In genomic region chrV:6230629-6231229, ce11 we compare ENCODE assay signal across 1 worm cellular context.
TF ChIP-seq lines count a peak whose summit lies in the region.

No protein-coding gene starts in this region.

TF ChIP-seq in whole organism, L1 larva, 84 proteins besides CTCF, POLR2A, EP300 and RAD21 (continued from another document):
- TF ChIP-seq mab-9 (GFP tag; IDR thresholded peaks at IDR 0.05; lab: Robert Waterston, UW) (no peak), lin-13 (GFP tag; optimal IDR thresholded peaks at IDR 0.05; lab: Kevin White, UChicago) (no peak), snpc-4 (tag; optimal IDR thresholded peaks at IDR 0.05; lab: Kevin White, UChicago) (no peak), unc-130 (tag; optimal IDR thresholded peaks at IDR 0.05; lab: Kevin White, UChicago) (no peak), lin-35 (GFP tag; optimal IDR thresholded peaks at IDR 0.05; lab: Kevin White, UChicago) (peak in 1 of 2 experiments; percentile 28), F16B12.6 (tag; optimal IDR thresholded peaks at IDR 0.05; lab: Kevin White, UChicago) (no peak), pag-3 (tag; optimal IDR thresholded peaks at IDR 0.05; lab: Kevin White, UChicago; ENCODE audit: borderline replicate concordance, insufficient read depth) (no peak), tbx-2 (tag; optimal IDR thresholded peaks at IDR 0.05; lab: Kevin White, UChicago) (no peak), pqm-1 (tag; optimal IDR thresholded peaks at IDR 0.05; lab: Kevin White, UChicago) (no peak), jun-1 (tag; optimal IDR thresholded peaks at IDR 0.05; lab: Kevin White, UChicago) (no peak), lin-39 (tag; optimal IDR thresholded peaks at IDR 0.05; lab: Kevin White, UChicago) (no peak), ceh-82 (tag; optimal IDR thresholded peaks at IDR 0.05; lab: Kevin White, UChicago) (no peak), mep-1 (tag; optimal IDR thresholded peaks at IDR 0.05; lab: Kevin White, UChicago) (peak; percentile 15), nhr-76 (tag; optimal IDR thresholded peaks at IDR 0.05; lab: Kevin White, UChicago) (no peak), C04F5.9 (tag; optimal IDR thresholded peaks at IDR 0.05; lab: Kevin White, UChicago) (no peak), lsy-2 (tag; optimal IDR thresholded peaks at IDR 0.05; lab: Kevin White, UChicago) (peak in 1 of 2 experiments; percentile 7), lir-3 (tag; optimal IDR thresholded peaks at IDR 0.05; lab: Kevin White, UChicago; ENCODE audit: poor library complexity) (no peak), ztf-11 (tag; optimal IDR thresholded peaks at IDR 0.05; lab: Kevin White, UChicago) (no peak), irx-1 (tag; optimal IDR thresholded peaks at IDR 0.05; lab: Kevin White, UChicago) (no peak), tlp-1 (tag; optimal IDR thresholded peaks at IDR 0.05; lab: Kevin White, UChicago) (no peak), nhr-11 (tag; optimal IDR thresholded peaks at IDR 0.05; lab: Kevin White, UChicago) (no peak), unc-98 (GFP tag; IDR thresholded peaks at IDR 0.05; lab: Robert Waterston, UW) (no peak), dsc-1 (tag; optimal IDR thresholded peaks at IDR 0.05; lab: Kevin White, UChicago) (no peak), fos-1 (tag; optimal IDR thresholded peaks at IDR 0.05; lab: Kevin White, UChicago) (no peak), egl-27 (tag; optimal IDR thresholded peaks at IDR 0.05; lab: Kevin White, UChicago) (no peak), hlh-4 (tag; optimal IDR thresholded peaks at IDR 0.05; lab: Kevin White, UChicago) (no peak), nhr-71 (tag; optimal IDR thresholded peaks at IDR 0.05; lab: Kevin White, UChicago) (peak; percentile 33), nhr-20 (tag; optimal IDR thresholded peaks at IDR 0.05; lab: Kevin White, UChicago) (no peak), unc-62 (GFP tag; optimal IDR thresholded peaks at IDR 0.05; lab: Kevin White, UChicago) (no peak), aly-2 (tag; optimal IDR thresholded peaks at IDR 0.05; lab: Kevin White, UChicago) (no peak), zip-4 (GFP tag; optimal IDR thresholded peaks at IDR 0.05; lab: Kevin White, UChicago) (no peak), ets-5 (GFP tag; IDR thresholded peaks at IDR 0.05; lab: Robert Waterston, UW) (no peak), sptf-1 (tag; optimal IDR thresholded peaks at IDR 0.05; lab: Kevin White, UChicago) (no peak), ztf-4 (tag; optimal IDR thresholded peaks at IDR 0.05; lab: Kevin White, UChicago) (no peak), nhr-237 (tag; optimal IDR thresholded peaks at IDR 0.05; lab: Kevin White, UChicago) (no peak), unc-30 (tag; optimal IDR thresholded peaks at IDR 0.05; lab: Kevin White, UChicago) (no peak), sox-4 (tag; optimal IDR thresholded peaks at IDR 0.05; lab: Kevin White, UChicago) (no peak), nhr-85 (tag; lab: Kevin White, UChicago) (peak; percentile 70)
